Fruit fly (Drosophila melanogaster) whole organism, wandering third instar larva: ENCODE measurements around the gene CG14883.

ENCODE experiments used
- CG32264 ChIP-seq: fragments of 200-800 bp; sonication (Bioruptor generic); optimal IDR thresholded peaks from 2 replicates; lab custom pipeline; 2016; ENCODE audit warnings: missing biosample characterization, missing genetic modification characterization
- CG9705 ChIP-seq: fragments of 200-800 bp; sonication (Bioruptor generic); optimal IDR thresholded peaks from 2 replicates; lab custom pipeline; 2018; ENCODE audit warnings: missing biosample characterization, mild to moderate bottlenecking, missing genetic modification characterization
- CrebA ChIP-seq: fragments of 200-800 bp; sonication (Bioruptor generic); optimal IDR thresholded peaks from 2 replicates; lab custom pipeline; 2016; ENCODE audit warnings: missing biosample characterization, mild to moderate bottlenecking, missing genetic modification characterization, borderline replicate concordance
- Dfd ChIP-seq: fragments of >200 bp; optimal IDR thresholded peaks from 2 replicates; lab custom pipeline; 2017; ENCODE audit warnings: missing biosample characterization, missing genetic modification characterization
- Dif ChIP-seq: fragments of 200-275, 200-300 bp; sonication (Bioruptor generic); optimal IDR thresholded peaks from 2 replicates; lab custom pipeline; 2018; ENCODE audit warnings: missing biosample characterization, missing genetic modification characterization; ENCODE audit not compliant: partially characterized antibody
- HLH106 ChIP-seq: fragments of 200-800 bp; optimal IDR thresholded peaks from 3 replicates; lab custom pipeline; 2019; ENCODE audit warnings: missing biosample characterization, mild to moderate bottlenecking, missing genetic modification characterization, moderate library complexity
- Hnf4 ChIP-seq: fragments of 200-800 bp; sonication (Bioruptor generic); optimal IDR thresholded peaks from 2 replicates; lab custom pipeline; 2016; ENCODE audit warnings: missing biosample characterization, mild to moderate bottlenecking, missing genetic modification characterization
- Hr78 ChIP-seq: fragments of >200 bp; optimal IDR thresholded peaks from 2 replicates; lab custom pipeline; 2017; ENCODE audit warnings: missing biosample characterization, missing genetic modification characterization
- Jra ChIP-seq: sonication (Bioruptor generic); optimal IDR thresholded peaks from 2 replicates; lab custom pipeline; 2016; ENCODE audit warnings: missing biosample characterization, missing genetic modification characterization
- Myc ChIP-seq: fragments of >200 bp; optimal IDR thresholded peaks from 2 replicates; lab custom pipeline; 2017
- N ChIP-seq: fragments of >200 bp; optimal IDR thresholded peaks from 2 replicates; lab custom pipeline; 2018; ENCODE audit warnings: missing biosample characterization, missing external identifiers, missing genetic modification characterization
- Rel ChIP-seq, 2 experiments: fragments of 200-800 bp; sonication (Bioruptor generic) in 1 of 2; optimal IDR thresholded peaks; 2 replicates in 1 of 2; 3 replicates in 1 of 2; lab custom pipeline; 2016 to 2019; ENCODE audit warnings: mild to moderate bottlenecking in 2 of 2, missing biosample characterization in 2 of 2, missing genetic modification characterization in 2 of 2, moderate library complexity in 1 of 2
- Sp1 ChIP-seq: fragments of 200-800 bp; sonication (Bioruptor generic); optimal IDR thresholded peaks from 3 replicates; lab custom pipeline; 2019; ENCODE audit warnings: missing biosample characterization, mild to moderate bottlenecking, missing genetic modification characterization, moderate library complexity
- Vsx2 ChIP-seq: fragments of 200-300, 225-300 bp; sonication (Bioruptor generic); optimal IDR thresholded peaks from 2 replicates; lab custom pipeline; 2018; ENCODE audit warnings: missing biosample characterization, missing genetic modification characterization; ENCODE audit not compliant: partially characterized antibody
- brk ChIP-seq: fragments of 200-800 bp; sonication (Bioruptor generic); optimal IDR thresholded peaks from 2 replicates; lab custom pipeline; 2016; ENCODE audit warnings: missing biosample characterization, mild to moderate bottlenecking, missing genetic modification characterization
- dl ChIP-seq, 2 experiments: fragments of 175-275, 200-275 bp in 1 of 2; fragments of 200-275 bp in 1 of 2; sonication (Bioruptor generic); optimal IDR thresholded peaks; lab custom pipeline; 2018; ENCODE audit warnings: mild to moderate bottlenecking in 2 of 2, missing biosample characterization in 2 of 2, missing genetic modification characterization in 2 of 2, moderate library complexity in 2 of 2; ENCODE audit not compliant: partially characterized antibody in 2 of 2, insufficient read depth in 1 of 2
- dmrt93B ChIP-seq: fragments of 200-800 bp; sonication (Bioruptor generic); optimal IDR thresholded peaks from 2 replicates; lab custom pipeline; 2018; ENCODE audit warnings: missing biosample characterization, mild to moderate bottlenecking, missing genetic modification characterization
- dsf ChIP-seq: sonication (Bioruptor generic); optimal IDR thresholded peaks from 2 replicates; lab custom pipeline; 2016; ENCODE audit warnings: missing biosample characterization, missing genetic modification characterization, borderline replicate concordance
- ey ChIP-seq: fragments of 200-800 bp; sonication (Bioruptor generic); optimal IDR thresholded peaks from 2 replicates; lab custom pipeline; 2016; ENCODE audit warnings: missing biosample characterization, missing genetic modification characterization
- foxo ChIP-seq, 2 experiments: fragments of 200-800 bp; sonication (Bioruptor generic); optimal IDR thresholded peaks; 2 replicates in 1 of 2; 3 replicates in 1 of 2; lab custom pipeline; 2016 to 2017; ENCODE audit warnings: missing biosample characterization in 2 of 2, missing genetic modification characterization in 2 of 2
- jim ChIP-seq: fragments of 175-275, 200-325 bp; sonication (Bioruptor generic); optimal IDR thresholded peaks from 2 replicates; lab custom pipeline; 2016; ENCODE audit warnings: missing biosample characterization, mild to moderate bottlenecking, missing genetic modification characterization
- lola ChIP-seq: fragments of >200 bp; optimal IDR thresholded peaks from 2 replicates; lab custom pipeline; 2017; ENCODE audit warnings: missing biosample characterization, missing genetic modification characterization
- pan ChIP-seq: fragments of >200 bp; optimal IDR thresholded peaks from 2 replicates; lab custom pipeline; 2017
- psq ChIP-seq: fragments of 200-800 bp; sonication (Bioruptor generic); optimal IDR thresholded peaks from 3 replicates; lab custom pipeline; 2017; ENCODE audit warnings: missing biosample characterization, mild to moderate bottlenecking, missing genetic modification characterization, moderate library complexity
- rgr ChIP-seq: fragments of 200-800 bp; sonication (Bioruptor generic); optimal IDR thresholded peaks from 3 replicates; lab custom pipeline; 2016; ENCODE audit warnings: missing biosample characterization, mild to moderate bottlenecking, missing genetic modification characterization
- sage ChIP-seq: fragments of 200-800 bp; sonication (Bioruptor generic); optimal IDR thresholded peaks from 2 replicates; lab custom pipeline; 2016; ENCODE audit warnings: missing biosample characterization, mild to moderate bottlenecking, missing genetic modification characterization
- sv ChIP-seq: fragments of 200-800 bp; sonication (Bioruptor generic); optimal IDR thresholded peaks from 3 replicates; lab custom pipeline; 2016; ENCODE audit warnings: missing biosample characterization, missing genetic modification characterization
- tai ChIP-seq: sonication (Bioruptor generic); optimal IDR thresholded peaks from 2 replicates; lab custom pipeline; 2016; ENCODE audit warnings: missing biosample characterization, missing genetic modification characterization
- usp ChIP-seq: fragments of >200 bp; optimal IDR thresholded peaks from 2 replicates; lab custom pipeline; 2017; ENCODE audit warnings: missing biosample characterization, missing genetic modification characterization
- woc ChIP-seq: sonication (Bioruptor generic); optimal IDR thresholded peaks from 2 replicates; lab custom pipeline; 2016; ENCODE audit warnings: missing biosample characterization, mild to moderate bottlenecking, missing genetic modification characterization

CG14883 gene

DNA sequence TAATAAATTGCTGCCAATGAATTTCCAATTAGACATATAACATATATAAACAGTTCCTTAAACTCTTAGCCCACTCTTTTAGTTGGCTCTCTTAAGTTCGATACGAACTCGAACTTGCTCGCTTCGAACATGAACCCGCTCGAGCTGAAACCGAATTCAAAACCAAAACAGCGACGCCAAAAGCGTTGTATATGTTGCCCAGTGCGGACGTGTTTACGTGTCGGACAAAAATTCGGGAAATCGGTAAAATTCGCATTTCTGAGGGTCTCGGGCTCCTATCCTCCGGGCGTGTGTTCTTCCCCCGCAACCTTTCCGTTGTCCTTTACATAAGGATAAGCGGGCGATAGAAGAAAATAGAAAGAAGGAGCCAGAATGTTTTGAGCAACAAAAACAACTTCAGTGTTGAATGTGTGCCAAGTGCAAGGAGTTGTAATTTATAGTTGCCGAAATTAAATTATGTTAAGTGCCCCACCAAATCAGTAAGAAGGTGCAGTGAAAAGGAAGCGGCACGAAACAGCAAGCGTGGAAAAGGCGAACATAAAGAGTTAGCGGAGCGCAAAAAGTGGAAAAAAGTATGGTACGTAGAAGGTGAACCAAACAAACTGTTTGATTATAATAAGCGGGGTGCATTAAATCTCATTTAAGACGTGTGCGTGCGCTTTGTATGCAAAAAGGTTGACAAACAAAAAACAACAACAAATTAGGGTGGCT lies 46.9 kb downstream of the CG14883 start, which contains the start of gene CG42342:
TSS of gene CG42342 (plus strand) at position 176 of the 711 bp plus-strand sequence.
- no peak for TF ChIP-seq Dif (GFP tag; lab: Kevin White, UChicago)
- no peak for TF ChIP-seq CrebA
- TF ChIP-seq CG9705 (GFP tag; lab: Kevin White, UChicago), result no peak
- TF ChIP-seq brk (GFP tag; lab: Kevin White, UChicago), result no peak
- TF ChIP-seq Vsx2 (GFP tag; lab: Kevin White, UChicago), result peak; percentile 10
- no peak for TF ChIP-seq woc (GFP tag; lab: Kevin White, UChicago)
- TF ChIP-seq psq, result peak; percentile 60
- TF ChIP-seq foxo (GFP tag; optimal IDR thresholded peaks at IDR 0.05; lab: Kevin White, UChicago), result no peak

DNA sequence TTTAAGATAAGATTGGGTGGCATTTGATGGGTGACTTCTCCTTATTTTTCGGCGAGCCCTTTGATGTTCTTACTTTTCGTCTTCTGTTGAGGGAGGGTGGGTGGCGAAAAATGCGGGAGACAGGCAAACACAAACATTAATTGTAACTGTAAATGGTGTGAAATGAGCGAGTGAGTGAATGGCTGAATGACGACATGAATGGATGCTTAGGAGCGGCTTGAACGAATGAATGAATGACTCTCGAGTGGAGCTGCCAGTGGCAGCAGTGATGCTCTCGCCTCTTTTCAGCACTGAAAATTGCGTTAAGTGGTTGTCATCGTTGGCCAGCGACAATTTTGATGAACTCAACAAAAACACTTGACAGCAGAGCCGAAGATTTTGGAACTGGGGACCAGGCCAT lies 48.7 kb downstream of the CG14883 start:
- TF ChIP-seq CG32264 (GFP tag; lab: Kevin White, UChicago) (no peak), Hnf4 (GFP tag; lab: Kevin White, UChicago) (no peak), jim (no peak), dmrt93B (GFP tag; lab: Kevin White, UChicago) (no peak), pan (no peak), Sp1 (no peak), tai (GFP tag; lab: Kevin White, UChicago) (no peak), CG9705 (GFP tag; lab: Kevin White, UChicago) (no peak), HLH106 (tag; lab: Kevin White, UChicago) (no peak), brk (GFP tag; lab: Kevin White, UChicago) (no peak), rgr (GFP tag; lab: Kevin White, UChicago) (no peak), ey (GFP tag; lab: Kevin White, UChicago) (no peak), usp (GFP tag; lab: Kevin White, UChicago) (no peak), Rel (GFP tag; optimal IDR thresholded peaks at IDR 0.05; lab: Kevin White, UChicago) (no peak), Rel (tag; optimal IDR thresholded peaks at IDR 0.05; lab: Kevin White, UChicago) (no peak), Hr78 (no peak), sv (no peak), Myc (lab: Kevin White, UChicago) (no peak), foxo (GFP tag; optimal IDR thresholded peaks at IDR 0.05; lab: Kevin White, UChicago) (no peak), dsf (GFP tag; lab: Kevin White, UChicago) (no peak), dl (GFP tag; optimal IDR thresholded peaks at IDR 0.05; lab: Kevin White, UChicago; ENCODE audit: insufficient read depth in 1 of 2, partially characterized antibody in 2 of 2) (no peak)

dm6 chr3R:16507706-16508105 lies 51.9 kb downstream of the CG14883 start:
- TF ChIP-seq tai (GFP tag; lab: Kevin White, UChicago) (no peak), Myc (lab: Kevin White, UChicago) (no peak), jim (no peak), CG9705 (GFP tag; lab: Kevin White, UChicago) (no peak), pan (no peak), Dfd (GFP tag; lab: Kevin White, UChicago) (no peak), N (GFP tag; lab: Kevin White, UChicago) (no peak), CrebA (no peak), Jra (GFP tag; lab: Kevin White, UChicago) (no peak), dmrt93B (GFP tag; lab: Kevin White, UChicago) (no peak), sage (GFP tag; lab: Kevin White, UChicago) (no peak), CG32264 (GFP tag; lab: Kevin White, UChicago) (no peak), lola (GFP tag; lab: Kevin White, UChicago) (no peak), Hnf4 (GFP tag; lab: Kevin White, UChicago) (no peak), foxo (GFP tag; optimal IDR thresholded peaks at IDR 0.05; lab: Kevin White, UChicago) (no peak), Sp1 (no peak), psq (no peak), woc (GFP tag; lab: Kevin White, UChicago) (no peak), usp (GFP tag; lab: Kevin White, UChicago) (no peak)
